Fruit fly (Drosophila melanogaster): ENCODE measurements around the gene CG14607.

DNA sequence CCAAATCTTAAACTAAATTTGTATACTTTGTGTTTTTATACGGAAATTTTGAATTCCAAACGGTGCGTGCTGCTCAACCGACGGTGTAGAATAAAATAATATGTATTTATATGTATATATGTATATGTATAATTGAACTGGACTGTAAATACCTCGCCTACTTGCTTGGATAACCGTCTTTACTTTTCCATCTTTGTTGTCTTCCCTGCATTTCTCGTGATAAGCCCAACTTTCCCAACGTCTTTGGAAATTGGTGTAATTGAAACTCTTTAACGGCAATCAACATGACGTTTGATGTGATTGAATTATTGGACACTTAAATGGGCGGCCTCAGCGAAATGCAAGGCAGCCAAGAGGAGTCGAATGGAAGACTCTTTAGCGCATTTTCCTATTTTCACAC, 33.2 kb upstream of the CG14607 start, which contains the start of gene CG1288:
- TF ChIP-seq dpn (GFP tag; optimal IDR thresholded peaks at IDR 0.05) (no peak), CG16779 (GFP tag; IDR thresholded peaks at IDR 0.05) (no peak), gfzf (GFP tag; optimal IDR thresholded peaks at IDR 0.05) (no peak)
